Worm (Caenorhabditis elegans): ENCODE results near the gene C07A9.5.

Gene C07A9.5

DNA sequence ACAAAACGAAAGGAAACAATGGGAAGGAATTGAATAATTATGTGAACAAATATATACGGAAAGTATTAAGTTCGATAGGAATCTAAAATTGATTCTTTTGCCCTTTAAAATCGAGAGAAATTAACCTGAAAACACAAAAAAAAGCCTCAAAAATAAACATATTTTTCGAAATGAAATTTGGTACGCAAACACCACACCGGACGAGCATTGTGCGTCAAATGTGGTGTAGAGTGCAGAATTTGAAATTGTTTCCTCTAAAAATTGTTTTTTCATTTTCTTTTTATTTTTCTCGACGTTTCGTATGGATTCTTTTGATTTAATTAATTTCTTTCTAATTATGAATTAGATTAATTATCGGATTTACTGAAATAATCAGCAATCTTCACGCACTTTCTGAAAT lies 12.8 kb upstream of the C07A9.5 start (continued):
- TF ChIP-seq nhr-179 (tag; optimal IDR thresholded peaks at IDR 0.05), result no peak
- no peak for TF ChIP-seq F22D6.2 (tag; optimal IDR thresholded peaks at IDR 0.05)
- TF ChIP-seq snpc-1.3 (tag; optimal IDR thresholded peaks at IDR 0.05; ENCODE audit: insufficient read depth), result peak; percentile 33
- TF ChIP-seq him-1 (tag; optimal IDR thresholded peaks at IDR 0.05), result no peak
- TF ChIP-seq D2030.7 (GFP tag; IDR thresholded peaks at IDR 0.05), result no peak
- no peak for TF ChIP-seq F37B4.10 (GFP tag; IDR thresholded peaks at IDR 0.05)
- TF ChIP-seq athp-1 (tag; optimal IDR thresholded peaks at IDR 0.05), result no peak
- no peak for TF ChIP-seq gei-17 (GFP tag; optimal IDR thresholded peaks at IDR 0.05)
- no peak for TF ChIP-seq T07F8.4 (tag; optimal IDR thresholded peaks at IDR 0.05)
- peak; percentile 7 for TF ChIP-seq snpc-3.4 (tag; optimal IDR thresholded peaks at IDR 0.05)
- TF ChIP-seq rcor-1 (GFP tag; IDR thresholded peaks at IDR 0.05), result no peak

DNA sequence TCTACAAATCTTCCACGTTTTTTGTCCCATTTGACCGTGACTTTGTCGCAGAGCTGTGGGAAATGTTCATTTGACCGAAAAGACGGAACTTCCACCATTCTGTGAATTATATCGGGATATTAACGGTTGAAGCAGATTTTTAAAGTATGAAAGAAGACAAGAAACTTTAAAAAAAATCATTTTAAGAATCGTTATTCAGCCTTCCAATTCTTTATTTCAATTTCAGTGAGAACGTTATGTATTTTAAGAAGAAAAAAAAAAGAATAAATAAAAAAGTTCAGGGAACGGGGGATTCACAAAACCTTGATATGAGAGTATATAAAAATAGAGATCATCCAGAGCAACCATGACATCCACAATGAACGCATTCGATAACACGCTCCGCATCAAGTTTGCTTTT lies 11.8 kb upstream of the C07A9.5 start, which contains the start of gene set-3:
set-3 (minus strand) TSS at position 101 of the 400 bp plus-strand sequence.
- TF ChIP-seq pha-4 (tag; optimal IDR thresholded peaks at IDR 0.05) (no peak), rcor-1 (GFP tag; IDR thresholded peaks at IDR 0.05) (0 out of 2 replicates have a peak, but pooled peaks have one; percentile 9)

DNA sequence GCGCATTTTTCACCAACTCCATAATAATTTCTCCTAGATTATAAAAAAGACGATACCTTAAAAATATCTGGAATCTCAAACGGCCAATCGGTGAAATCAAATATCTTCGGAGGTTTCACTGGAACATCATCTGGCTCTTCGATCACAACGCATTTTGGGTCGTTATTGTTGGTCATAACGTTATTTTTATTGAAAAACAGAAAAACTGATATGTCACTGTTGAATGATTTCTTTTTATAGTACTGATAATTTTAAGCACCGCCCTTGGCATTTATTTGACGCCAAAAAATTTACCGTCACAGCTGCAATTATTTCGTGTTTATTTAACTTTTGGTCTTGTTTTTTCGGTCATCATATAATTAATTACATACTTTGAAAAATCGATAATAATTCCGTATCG lies 7.4 kb upstream of the C07A9.5 start, which contains the start of gene best-5:
best-5 (minus strand) TSS at position 210 of the 400 bp plus-strand sequence.
- no peak for TF ChIP-seq ztf-18 (tag; optimal IDR thresholded peaks at IDR 0.05)
- peak; percentile 8 for TF ChIP-seq nhr-80 (tag; optimal IDR thresholded peaks at IDR 0.05)

DNA sequence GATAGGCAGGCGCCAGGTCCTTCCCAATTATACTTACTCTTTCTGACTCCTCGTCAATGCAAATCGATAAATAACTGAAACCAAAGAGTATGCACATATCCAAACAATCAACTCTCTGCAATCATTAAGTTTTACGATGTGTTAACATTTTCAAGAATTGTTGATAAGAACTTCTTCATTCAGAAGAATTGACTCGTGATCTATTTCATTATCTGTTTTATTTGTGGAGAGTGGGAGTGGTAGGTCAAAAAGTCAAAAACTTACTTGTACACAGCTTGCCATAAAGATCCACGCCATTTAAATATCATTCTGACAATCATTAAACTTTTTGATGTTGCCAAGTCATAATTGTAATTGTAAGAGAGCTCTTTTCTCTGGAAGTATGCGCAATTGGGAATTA lies 6.7 kb upstream of the C07A9.5 start:
- TF ChIP-seq ZK185.1 (tag; optimal IDR thresholded peaks at IDR 0.05; ENCODE audit: poor library complexity, severe bottlenecking) (no peak), somi-1 (GFP tag; optimal IDR thresholded peaks at IDR 0.05) (no peak), ceh-27 (GFP tag; optimal IDR thresholded peaks at IDR 0.05) (no peak), F33H1.4 (GFP tag; IDR thresholded peaks at IDR 0.05) (no peak), tbp1 (GFP tag; optimal IDR thresholded peaks at IDR 0.05) (no peak), F22D6.2 (tag; optimal IDR thresholded peaks at IDR 0.05) (no peak), nhr-179 (tag; optimal IDR thresholded peaks at IDR 0.05) (no peak), lsl-1 (GFP tag; optimal IDR thresholded peaks at IDR 0.05) (no peak), ztf-3 (GFP tag; optimal IDR thresholded peaks at IDR 0.05) (no peak), mel-28 (tag; optimal IDR thresholded peaks at IDR 0.05; ENCODE audit: borderline replicate concordance) (no peak), sdz-38 (tag; optimal IDR thresholded peaks at IDR 0.05) (no peak), hmg-20 (GFP tag; IDR thresholded peaks at IDR 0.05) (no peak), F52B5.7 (tag; optimal IDR thresholded peaks at IDR 0.05) (no peak), B0035.1 (tag; optimal IDR thresholded peaks at IDR 0.05) (no peak), ceh-100 (GFP tag; IDR thresholded peaks at IDR 0.05) (no peak), hmg-1.2 (GFP tag; IDR thresholded peaks at IDR 0.05) (no peak), unc-62 (GFP tag; optimal IDR thresholded peaks at IDR 0.05) (no peak), athp-1 (tag; optimal IDR thresholded peaks at IDR 0.05) (no peak), hrde-1 (tag; optimal IDR thresholded peaks at IDR 0.05; ENCODE audit: borderline replicate concordance) (no peak)

DNA sequence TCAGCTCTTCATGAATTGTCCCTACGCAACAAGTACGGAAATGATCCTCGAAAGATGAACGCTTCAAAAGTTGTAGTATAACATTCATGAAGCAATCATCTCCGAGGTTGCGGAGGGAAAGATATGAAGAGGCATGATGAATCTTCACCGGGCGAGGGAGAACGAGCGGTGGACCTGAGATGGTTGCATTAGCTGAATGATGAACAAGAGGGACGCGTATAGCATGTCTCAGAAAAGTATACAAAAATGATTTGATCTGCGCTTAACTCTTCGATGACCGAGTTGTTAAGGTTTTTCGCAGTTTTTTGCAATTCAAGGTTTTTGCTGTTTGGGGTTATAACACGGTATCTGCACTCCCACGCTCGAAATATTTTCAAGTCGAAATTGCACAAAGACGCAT lies 3.3 kb upstream of the C07A9.5 start, which contains the start of gene C07A9.10:
C07A9.10 (minus strand) TSS at position 101 of the 400 bp plus-strand sequence.
- no peak for TF ChIP-seq athp-1 (tag; optimal IDR thresholded peaks at IDR 0.05)
- no peak for TF ChIP-seq B0035.1 (tag; optimal IDR thresholded peaks at IDR 0.05)
- no peak for TF ChIP-seq nfya-1 (tag; optimal IDR thresholded peaks at IDR 0.05; ENCODE audit: borderline replicate concordance, insufficient read depth)
- TF ChIP-seq Y53G8AR.9 (GFP tag; conservative IDR thresholded peaks at IDR 0.05), result no peak
- TF ChIP-seq chd-7 (tag; optimal IDR thresholded peaks at IDR 0.05), result no peak
- no peak for TF ChIP-seq lsl-1 (GFP tag; optimal IDR thresholded peaks at IDR 0.05)
- TF ChIP-seq nfyb-1 (GFP tag; IDR thresholded peaks at IDR 0.05), result no peak
- no peak for TF ChIP-seq B0336.3 (GFP tag; IDR thresholded peaks at IDR 0.05)
- TF ChIP-seq die-1 (tag; optimal IDR thresholded peaks at IDR 0.05), result no peak
- no peak for TF ChIP-seq B0019.2 (GFP tag; conservative IDR thresholded peaks at IDR 0.05)
- TF ChIP-seq hrde-1 (tag; optimal IDR thresholded peaks at IDR 0.05; ENCODE audit: borderline replicate concordance), result no peak
- no peak for TF ChIP-seq sdz-38 (tag; optimal IDR thresholded peaks at IDR 0.05)
- TF ChIP-seq let-526 (GFP tag; IDR thresholded peaks at IDR 0.05), result no peak
- no peak for TF ChIP-seq Y95B8A.8 (GFP tag; IDR thresholded peaks at IDR 0.05)
- no peak for TF ChIP-seq ceh-79 (tag; optimal IDR thresholded peaks at IDR 0.05)
- TF ChIP-seq ZK185.1 (tag; optimal IDR thresholded peaks at IDR 0.05; ENCODE audit: poor library complexity, severe bottlenecking), result no peak
- no peak for TF ChIP-seq atf-7 (tag; optimal IDR thresholded peaks at IDR 0.05)
